Worm (Caenorhabditis elegans) whole organism, L1 larva: Measurements from ENCODE around the gene tyr-1.

ENCODE experiments used
- C04F5.9 ChIP-seq: sonication (generic microtip); optimal IDR thresholded peaks from 2 replicates; lab custom pipeline; 2016; ENCODE audit warnings: missing genetic modification characterization, missing compliant biosample characterization
- C16A3.4 ChIP-seq: fragments of 150-350 bp; optimal IDR thresholded peaks from 2 replicates; lab custom pipeline; 2014; ENCODE audit warnings: missing biosample characterization, missing genetic modification characterization
- F16B12.6 ChIP-seq: fragments of 150-350 bp; optimal IDR thresholded peaks from 2 replicates; lab custom pipeline; 2014; ENCODE audit warnings: missing biosample characterization, missing genetic modification characterization
- Y116A8C.19 ChIP-seq: sonication (generic microtip); optimal IDR thresholded peaks from 2 replicates; lab custom pipeline; 2016; ENCODE audit warnings: missing compliant biosample characterization, missing genetic modification characterization, borderline replicate concordance
- aly-2 ChIP-seq: fragments of 150-350 bp; optimal IDR thresholded peaks from 2 replicates; lab custom pipeline; 2014; ENCODE audit warnings: missing biosample characterization, missing genetic modification characterization
- blmp-1 ChIP-seq: fragments of 150-350 bp; optimal IDR thresholded peaks from 2 replicates; lab custom pipeline; 2014; ENCODE audit warnings: missing biosample characterization, missing genetic modification characterization
- ceh-63 ChIP-seq: fragments of 200-800 bp; sonication (Bioruptor generic); optimal IDR thresholded peaks from 2 replicates; lab custom pipeline; 2018; ENCODE audit warnings: mild to moderate bottlenecking, missing genetic modification characterization, missing compliant biosample characterization
- ceh-8 ChIP-seq: fragments of 200-800 bp; sonication (Bioruptor generic); optimal IDR thresholded peaks from 2 replicates; lab custom pipeline; 2018; ENCODE audit warnings: mild to moderate bottlenecking, missing genetic modification characterization, moderate library complexity, missing compliant biosample characterization
- dpl-1 ChIP-seq, 3 experiments: fragments of 150-350 bp in 2 of 3; sonication (generic microtip) in 1 of 3; optimal IDR thresholded peaks; 2 replicates each; lab custom pipeline; 2014 to 2017; ENCODE audit warnings: missing biosample characterization in 3 of 3, missing genetic modification characterization in 3 of 3, missing genetic modification reagents in 3 of 3
- dsc-1 ChIP-seq: sonication (generic microtip); optimal IDR thresholded peaks from 2 replicates; lab custom pipeline; 2016; ENCODE audit warnings: mild to moderate bottlenecking, missing genetic modification characterization, missing compliant biosample characterization
- efl-1 ChIP-seq, 4 experiments: fragments of 150-350 bp; optimal IDR thresholded peaks in 3 of 4; peaks in 1 of 4; 1 replicate in 1 of 4; 2 replicates in 3 of 4; lab custom pipeline; 2014; ENCODE audit warnings: missing biosample characterization in 2 of 4, missing genetic modification characterization in 2 of 4, missing genetic modification reagents in 2 of 4
- egl-27 ChIP-seq, 2 experiments: fragments of 150-350 bp in 1 of 2; sonication (generic microtip); optimal IDR thresholded peaks; 3 replicates each; lab custom pipeline; 2017 to 2018; ENCODE audit warnings: missing biosample characterization in 2 of 2, missing genetic modification characterization in 2 of 2, missing genetic modification reagents in 2 of 2
- elt-3 ChIP-seq, 6 experiments: fragments of 150-350 bp in 1 of 6; sonication (generic microtip); optimal IDR thresholded peaks; 2 replicates each; lab custom pipeline; 2017 to 2018; ENCODE audit warnings: missing biosample characterization in 6 of 6, missing genetic modification characterization in 6 of 6, inconsistent platforms in 1 of 6
- ets-5 ChIP-seq: fragments of 200-800 bp; sonication (Bioruptor generic); IDR thresholded peaks from 2 replicates; pipeline ENCODE4 v1.3.6; 2022; ENCODE audit warnings: missing genetic modification characterization, missing compliant biosample characterization
- fkh-10 ChIP-seq: sonication (generic microtip); optimal IDR thresholded peaks from 2 replicates; lab custom pipeline; 2017; ENCODE audit warnings: missing biosample characterization, missing genetic modification reagents, missing genetic modification characterization
- fkh-8 ChIP-seq: sonication (generic microtip); optimal IDR thresholded peaks from 2 replicates; lab custom pipeline; 2016; ENCODE audit warnings: mild to moderate bottlenecking, missing genetic modification characterization, missing compliant biosample characterization
- fos-1 ChIP-seq: fragments of 150-350 bp; optimal IDR thresholded peaks from 2 replicates; lab custom pipeline; 2014; ENCODE audit warnings: missing biosample characterization, missing genetic modification characterization
- grh-1 ChIP-seq: fragments of 200-800 bp; sonication (Bioruptor generic); IDR thresholded peaks from 2 replicates; pipeline ENCODE4 v1.3.6; 2022; ENCODE audit warnings: missing genetic modification reagents, missing genetic modification characterization, missing compliant biosample characterization
- hpl-2 ChIP-seq: fragments of 150-350 bp; optimal IDR thresholded peaks from 2 replicates; lab custom pipeline; 2014; ENCODE audit warnings: missing biosample characterization, missing genetic modification reagents, missing genetic modification characterization
- isw-1 ChIP-seq: fragments of 200-800 bp; sonication (Bioruptor generic); IDR thresholded peaks from 2 replicates; pipeline ENCODE4 v1.3.6; 2022; ENCODE audit warnings: missing genetic modification characterization, missing compliant biosample characterization
- lin-15B ChIP-seq: fragments of 150-350 bp; sonication (generic microtip); optimal IDR thresholded peaks from 3 replicates; lab custom pipeline; 2014; ENCODE audit warnings: missing biosample characterization, missing genetic modification characterization
- lin-35 ChIP-seq, 2 experiments: fragments of 150-350 bp; optimal IDR thresholded peaks; 2 replicates each; lab custom pipeline; 2014; ENCODE audit warnings: missing biosample characterization in 2 of 2, missing genetic modification characterization in 2 of 2, missing genetic modification reagents in 2 of 2
- lin-39 ChIP-seq: fragments of 150-350 bp; optimal IDR thresholded peaks from 2 replicates; lab custom pipeline; 2014; ENCODE audit warnings: missing biosample characterization, missing genetic modification reagents, missing genetic modification characterization
- lsy-2 ChIP-seq, 2 experiments: fragments of 150-350 bp; optimal IDR thresholded peaks; 2 replicates each; lab custom pipeline; 2014; ENCODE audit warnings: missing biosample characterization in 2 of 2, missing genetic modification characterization in 2 of 2
- mef-2 ChIP-seq: fragments of 150-350 bp; optimal IDR thresholded peaks from 2 replicates; lab custom pipeline; 2014; ENCODE audit warnings: missing biosample characterization, missing genetic modification characterization
- nhr-20 ChIP-seq: sonication (generic microtip); optimal IDR thresholded peaks from 2 replicates; lab custom pipeline; 2016; ENCODE audit warnings: mild to moderate bottlenecking, missing genetic modification characterization, missing compliant biosample characterization
- nhr-47 ChIP-seq: sonication (generic microtip); optimal IDR thresholded peaks from 2 replicates; lab custom pipeline; 2016; ENCODE audit warnings: mild to moderate bottlenecking, missing genetic modification characterization, moderate library complexity, missing compliant biosample characterization
- nhr-76 ChIP-seq: sonication (generic microtip); optimal IDR thresholded peaks from 2 replicates; lab custom pipeline; 2017; ENCODE audit warnings: missing biosample characterization, missing genetic modification characterization
- nhr-77 ChIP-seq: fragments of 150-350 bp; optimal IDR thresholded peaks from 2 replicates; lab custom pipeline; 2014; ENCODE audit warnings: missing biosample characterization, missing genetic modification characterization
- nhr-84 ChIP-seq: sonication (generic microtip); optimal IDR thresholded peaks from 2 replicates; lab custom pipeline; 2017; ENCODE audit warnings: missing biosample characterization, missing genetic modification characterization
- rnt-1 ChIP-seq: sonication (generic microtip); optimal IDR thresholded peaks from 2 replicates; lab custom pipeline; 2016; ENCODE audit warnings: mild to moderate bottlenecking, missing genetic modification characterization, moderate library complexity, missing compliant biosample characterization
- skn-1 ChIP-seq: fragments of 150-350 bp; optimal IDR thresholded peaks from 2 replicates; lab custom pipeline; 2014; ENCODE audit warnings: missing biosample characterization, missing genetic modification characterization
- snpc-4 ChIP-seq: fragments of 150-350 bp; optimal IDR thresholded peaks from 2 replicates; lab custom pipeline; 2014; ENCODE audit warnings: missing biosample characterization, missing genetic modification characterization
- snu-23 ChIP-seq: sonication (generic microtip); optimal IDR thresholded peaks from 2 replicates; lab custom pipeline; 2016; ENCODE audit warnings: missing genetic modification characterization, missing compliant biosample characterization
- sox-4 ChIP-seq: sonication (generic microtip); optimal IDR thresholded peaks from 2 replicates; lab custom pipeline; 2016; ENCODE audit warnings: missing genetic modification characterization, missing compliant biosample characterization
- sptf-1 ChIP-seq: fragments of 150-350 bp; optimal IDR thresholded peaks from 2 replicates; lab custom pipeline; 2014; ENCODE audit warnings: missing biosample characterization, missing genetic modification characterization
- swsn-7 ChIP-seq: sonication (generic microtip); optimal IDR thresholded peaks from 2 replicates; lab custom pipeline; 2016; ENCODE audit warnings: missing genetic modification characterization, missing compliant biosample characterization
- tbx-2 ChIP-seq: sonication (generic microtip); optimal IDR thresholded peaks from 2 replicates; lab custom pipeline; 2016; ENCODE audit warnings: missing genetic modification characterization, missing compliant biosample characterization
- tlp-1 ChIP-seq: fragments of 150-350 bp; optimal IDR thresholded peaks from 2 replicates; lab custom pipeline; 2014; ENCODE audit warnings: missing biosample characterization, missing genetic modification characterization
- unc-130 ChIP-seq: fragments of 150-350 bp; optimal IDR thresholded peaks from 2 replicates; lab custom pipeline; 2017; ENCODE audit warnings: missing biosample characterization, missing genetic modification characterization, inconsistent platforms
- unc-62 ChIP-seq: fragments of 150-350 bp; optimal IDR thresholded peaks from 2 replicates; lab custom pipeline; 2014; ENCODE audit warnings: missing biosample characterization, missing genetic modification reagents, missing genetic modification characterization
- unc-86 ChIP-seq: sonication (generic microtip); optimal IDR thresholded peaks from 2 replicates; lab custom pipeline; 2016; ENCODE audit warnings: missing genetic modification characterization, missing compliant biosample characterization
- unc-98 ChIP-seq: fragments of 200-800 bp; sonication (Bioruptor generic); IDR thresholded peaks from 2 replicates; pipeline ENCODE4 v1.3.6; 2022; ENCODE audit warnings: missing genetic modification characterization, missing compliant biosample characterization
- vab-15 ChIP-seq: sonication (generic microtip); optimal IDR thresholded peaks from 2 replicates; lab custom pipeline; 2017; ENCODE audit warnings: missing genotype, mild to moderate bottlenecking, missing genetic modification characterization, missing compliant biosample characterization
- xbp-1 ChIP-seq: sonication (generic microtip); optimal IDR thresholded peaks from 2 replicates; lab custom pipeline; 2016; ENCODE audit warnings: missing genetic modification characterization, missing compliant biosample characterization
- ztf-4 ChIP-seq: fragments of 150-350 bp; optimal IDR thresholded peaks from 2 replicates; lab custom pipeline; 2014; ENCODE audit warnings: missing biosample characterization, missing genetic modification characterization

The tyr-1 gene

ce11 chrIII:7873481-7873880, at the start of gene tyr-1:
Gene tyr-1, plus strand, starts transcription at chrIII:7873781.
- TF ChIP-seq efl-1 (optimal IDR thresholded peaks at IDR 0.05; lab: Kevin White, UChicago): no peak
- peak in 1 of 2 experiments; percentile 17 for TF ChIP-seq efl-1 (GFP tag; optimal IDR thresholded peaks at IDR 0.05 in 1 of 2; lab: Kevin White, UChicago)
- no peak for TF ChIP-seq isw-1 (GFP tag; lab: Robert Waterston, UW)

ce11 chrIII:7824041-7824440, 49.5 kb upstream of the tyr-1 start:
- TF ChIP-seq dsc-1 (tag; lab: Kevin White, UChicago): no peak
- no peak for TF ChIP-seq ceh-8 (GFP tag; lab: Kevin White, UChicago)
- TF ChIP-seq unc-98 (GFP tag; lab: Robert Waterston, UW): no peak
- no peak for TF ChIP-seq nhr-47 (tag; lab: Kevin White, UChicago)
- no peak for TF ChIP-seq vab-15 (tag; lab: Kevin White, UChicago)
- TF ChIP-seq efl-1 (optimal IDR thresholded peaks at IDR 0.05; lab: Kevin White, UChicago): no peak
- peak in 1 of 2 experiments; percentile 21 for TF ChIP-seq efl-1 (GFP tag; optimal IDR thresholded peaks at IDR 0.05 in 1 of 2; lab: Kevin White, UChicago)
- no peak for TF ChIP-seq mef-2 (tag; lab: Kevin White, UChicago)
- no peak for TF ChIP-seq sox-4
- TF ChIP-seq fkh-10 (GFP tag; lab: Kevin White, UChicago): no peak
- peak; percentile 22 for TF ChIP-seq unc-86
- no peak for TF ChIP-seq snu-23

ce11 chrIII:7828576-7829461, 44.8 kb upstream of the tyr-1 start, which contains the start of the genes egl-45 and kcmf-1:
Gene egl-45, minus strand, starts transcription at chrIII:7828626.
Gene kcmf-1, plus strand, starts transcription at chrIII:7829411.
- TF ChIP-seq fos-1 (tag; lab: Kevin White, UChicago): no peak
- no peak for TF ChIP-seq ets-5
- peak; percentile 28 for TF ChIP-seq C16A3.4 (tag; lab: Kevin White, UChicago)
- TF ChIP-seq F16B12.6 (tag; lab: Kevin White, UChicago): peak; percentile 7
- TF ChIP-seq dsc-1 (tag; lab: Kevin White, UChicago): no peak
- no peak for TF ChIP-seq lin-39 (tag; lab: Kevin White, UChicago)
- TF ChIP-seq lin-35 (GFP tag; optimal IDR thresholded peaks at IDR 0.05; lab: Kevin White, UChicago): peak; percentile 28 to 60
- no peak for TF ChIP-seq ztf-4 (tag; lab: Kevin White, UChicago)
- no peak for TF ChIP-seq tlp-1
- TF ChIP-seq ceh-63 (GFP tag; lab: Kevin White, UChicago): no peak
- no peak for TF ChIP-seq nhr-47 (tag; lab: Kevin White, UChicago)
- TF ChIP-seq sox-4: no peak
- no peak for TF ChIP-seq C04F5.9 (tag; lab: Kevin White, UChicago)
- no peak for TF ChIP-seq egl-27 (tag; optimal IDR thresholded peaks at IDR 0.05; lab: Kevin White, UChicago)
- peak; percentile 14 to 65 (median 51) for TF ChIP-seq dpl-1 (GFP tag; optimal IDR thresholded peaks at IDR 0.05; lab: Kevin White, UChicago)
- no peak for TF ChIP-seq snpc-4
- peak; percentile 24 for TF ChIP-seq snu-23
- TF ChIP-seq blmp-1 (tag; lab: Kevin White, UChicago): peak; percentile 51
- TF ChIP-seq tbx-2: no peak
- TF ChIP-seq lin-15B (tag; lab: Kevin White, UChicago): no peak
- TF ChIP-seq aly-2 (tag; lab: Kevin White, UChicago): no peak
- TF ChIP-seq swsn-7 (tag; lab: Kevin White, UChicago): no peak
- no peak for TF ChIP-seq nhr-20 (tag; lab: Kevin White, UChicago)
- peak; percentile 1 for TF ChIP-seq xbp-1 (tag; lab: Kevin White, UChicago)
- peak; percentile 4 for TF ChIP-seq skn-1 (tag; lab: Kevin White, UChicago)
- TF ChIP-seq sptf-1 (tag; lab: Kevin White, UChicago): no peak
- TF ChIP-seq lsy-2 (tag; optimal IDR thresholded peaks at IDR 0.05; lab: Kevin White, UChicago): peak; percentile 33 to 69
- TF ChIP-seq hpl-2 (GFP tag; lab: Kevin White, UChicago): no peak
- no peak for TF ChIP-seq unc-130 (tag; lab: Kevin White, UChicago)
- no peak for TF ChIP-seq nhr-84 (tag; lab: Kevin White, UChicago)
- TF ChIP-seq grh-1: no peak
- TF ChIP-seq nhr-76 (tag; lab: Kevin White, UChicago): no peak
- peak in 1 of 6 experiments; percentile 17 for TF ChIP-seq elt-3 (tag; optimal IDR thresholded peaks at IDR 0.05; lab: Kevin White, UChicago)
- no peak for TF ChIP-seq fkh-8 (tag; lab: Kevin White, UChicago)
- peak; percentile 54 to 59 for TF ChIP-seq efl-1 (optimal IDR thresholded peaks at IDR 0.05; lab: Kevin White, UChicago)
- peak; percentile 39 to 73 for TF ChIP-seq efl-1 (GFP tag; optimal IDR thresholded peaks at IDR 0.05 in 1 of 2; lab: Kevin White, UChicago)
- TF ChIP-seq Y116A8C.19: no peak
- TF ChIP-seq nhr-77: no peak
- no peak for TF ChIP-seq unc-62 (GFP tag; lab: Kevin White, UChicago)
- no peak for TF ChIP-seq rnt-1 (tag; lab: Kevin White, UChicago)
- TF ChIP-seq, all 84 proteins: peak for 11
